Fruit fly (Drosophila melanogaster) whole organism, embryonic: ENCODE results near the gene CG12075.

Experiments used
- CG1603 ChIP-seq: fragments of 200-800 bp; sonication (Bioruptor generic); optimal IDR thresholded peaks from 2 replicates; lab custom pipeline; 2019; ENCODE audit warnings: missing biosample characterization, mild to moderate bottlenecking, missing genetic modification characterization, moderate library complexity
- CG31388 ChIP-seq: fragments of 200-800 bp; sonication (Bioruptor generic); optimal IDR thresholded peaks from 2 replicates; lab custom pipeline; 2016; ENCODE audit warnings: missing biosample characterization, missing genetic modification characterization
- CG7745 ChIP-seq: fragments of 200-800 bp; sonication (Bioruptor generic); optimal IDR thresholded peaks from 2 replicates; lab custom pipeline; 2018; ENCODE audit warnings: missing biosample characterization, mild to moderate bottlenecking, missing genetic modification characterization, moderate library complexity
- CG8478 ChIP-seq: fragments of >200 bp; optimal IDR thresholded peaks from 2 replicates; lab custom pipeline; 2018
- Mad ChIP-seq: fragments of 200-800 bp; sonication (Bioruptor generic); optimal IDR thresholded peaks from 2 replicates; lab custom pipeline; 2016; ENCODE audit warnings: missing biosample characterization, missing genetic modification characterization
- exex ChIP-seq: fragments of 200-800 bp; sonication (Bioruptor generic); optimal IDR thresholded peaks from 4 replicates; lab custom pipeline; 2018; ENCODE audit warnings: missing biosample characterization, mild to moderate bottlenecking, missing genetic modification characterization, moderate library complexity
- shn ChIP-seq: fragments of 200-800 bp; sonication (Bioruptor generic); optimal IDR thresholded peaks from 3 replicates; lab custom pipeline; 2016; ENCODE audit warnings: missing biosample characterization, missing genetic modification characterization
- sna ChIP-seq: fragments of 200-800 bp; sonication (Bioruptor generic); IDR thresholded peaks from 2 replicates; pipeline ENCODE4 v1.3.6; 2022; ENCODE audit warnings: missing biosample characterization, missing genetic modification characterization; ENCODE audit not compliant: partially characterized antibody

DNA sequence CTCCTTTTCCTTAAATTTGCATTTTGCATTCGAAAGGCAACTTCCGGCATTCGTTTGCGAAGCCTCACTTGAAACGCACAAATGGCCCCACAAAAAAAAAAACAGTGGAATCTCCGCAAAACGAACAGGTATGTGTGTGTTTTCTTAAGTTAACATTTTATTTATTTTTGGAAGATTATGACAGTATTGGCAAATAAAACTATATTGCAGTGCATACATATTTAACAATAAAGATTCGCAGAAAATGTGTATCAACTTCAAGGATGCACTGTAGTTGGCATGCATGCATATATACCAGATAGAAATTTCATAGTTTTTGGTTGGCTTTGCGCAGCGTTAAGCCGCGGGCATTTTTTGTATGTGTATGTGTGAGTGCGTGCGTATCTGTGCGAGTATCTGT is 939 bp upstream of the CG12075 start:
- no peak for TF ChIP-seq CG31388 (GFP tag; lab: Kevin White, UChicago)
- no peak for TF ChIP-seq CG8478 (lab: Kevin White, UChicago)
- no peak for TF ChIP-seq exex (tag; lab: Kevin White, UChicago)
- no peak for TF ChIP-seq CG7745 (tag; lab: Kevin White, UChicago)
- no peak for TF ChIP-seq shn
- no peak for TF ChIP-seq Mad (GFP tag; lab: Kevin White, UChicago)
- no peak for TF ChIP-seq sna (GFP tag; lab: Robert Waterston, UW)
- peak; percentile 50 for TF ChIP-seq CG1603 (tag; lab: Kevin White, UChicago)
